Fruit fly (Drosophila melanogaster) S2 (cell line): Measurements from ENCODE around the gene CG6051.

Source experiments
- CG8478 ChIP-seq: fragments of >200 bp; optimal IDR thresholded peaks from 2 replicates; lab custom pipeline; 2018
- CTCF ChIP-seq, 2 experiments: fragments of >200 bp; optimal IDR thresholded peaks; 2 replicates each; lab custom pipeline; 2018

The CG6051 gene

dm6 chr3R:27135692-27136641 lies 14.9 kb downstream of the CG6051 start:
- TF ChIP-seq CTCF (optimal IDR thresholded peaks at IDR 0.05; lab: Kevin White, UChicago) (no peak), CG8478 (lab: Kevin White, UChicago) (no peak)

- TF ChIP-seq CG8478 (lab: Kevin White, UChicago) (no peak), CTCF (optimal IDR thresholded peaks at IDR 0.05; lab: Kevin White, UChicago) (no peak)
These were observed 16.0 kb downstream of the CG6051 start for dm6 chr3R:27134728-27135361.

dm6 chr3R:27133992-27134391 lies 16.9 kb downstream of the CG6051 start:
- TF ChIP-seq CG8478 (lab: Kevin White, UChicago), result no peak
- no peak for TF ChIP-seq CTCF (optimal IDR thresholded peaks at IDR 0.05; lab: Kevin White, UChicago)

DNA sequence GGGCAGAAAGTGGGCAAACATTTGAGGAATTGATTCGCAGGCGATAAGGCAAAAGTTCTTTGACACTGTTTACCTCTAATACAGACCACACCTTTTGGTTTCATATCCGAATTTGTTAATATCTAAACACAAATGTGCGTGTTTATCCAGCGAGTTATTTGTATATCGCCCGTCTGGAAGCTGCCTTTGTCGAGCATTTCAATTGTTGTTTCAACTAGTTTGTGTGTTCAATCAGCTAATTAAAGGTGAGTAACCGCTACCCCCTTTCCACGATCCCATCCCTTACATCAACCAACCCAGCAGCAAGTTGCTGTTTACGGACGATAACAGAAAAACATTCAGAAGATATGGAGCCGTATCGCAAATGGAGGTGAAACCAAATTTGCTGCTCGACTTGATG lies 19.5 kb downstream of the CG6051 start:
- TF ChIP-seq CTCF (optimal IDR thresholded peaks at IDR 0.05; lab: Kevin White, UChicago), result no peak
- TF ChIP-seq CG8478 (lab: Kevin White, UChicago), result no peak

dm6 chr3R:27130551-27131161 lies 20.2 kb downstream of the CG6051 start:
- TF ChIP-seq CG8478 (lab: Kevin White, UChicago), result no peak
- TF ChIP-seq CTCF (optimal IDR thresholded peaks at IDR 0.05; lab: Kevin White, UChicago), result no peak

DNA sequence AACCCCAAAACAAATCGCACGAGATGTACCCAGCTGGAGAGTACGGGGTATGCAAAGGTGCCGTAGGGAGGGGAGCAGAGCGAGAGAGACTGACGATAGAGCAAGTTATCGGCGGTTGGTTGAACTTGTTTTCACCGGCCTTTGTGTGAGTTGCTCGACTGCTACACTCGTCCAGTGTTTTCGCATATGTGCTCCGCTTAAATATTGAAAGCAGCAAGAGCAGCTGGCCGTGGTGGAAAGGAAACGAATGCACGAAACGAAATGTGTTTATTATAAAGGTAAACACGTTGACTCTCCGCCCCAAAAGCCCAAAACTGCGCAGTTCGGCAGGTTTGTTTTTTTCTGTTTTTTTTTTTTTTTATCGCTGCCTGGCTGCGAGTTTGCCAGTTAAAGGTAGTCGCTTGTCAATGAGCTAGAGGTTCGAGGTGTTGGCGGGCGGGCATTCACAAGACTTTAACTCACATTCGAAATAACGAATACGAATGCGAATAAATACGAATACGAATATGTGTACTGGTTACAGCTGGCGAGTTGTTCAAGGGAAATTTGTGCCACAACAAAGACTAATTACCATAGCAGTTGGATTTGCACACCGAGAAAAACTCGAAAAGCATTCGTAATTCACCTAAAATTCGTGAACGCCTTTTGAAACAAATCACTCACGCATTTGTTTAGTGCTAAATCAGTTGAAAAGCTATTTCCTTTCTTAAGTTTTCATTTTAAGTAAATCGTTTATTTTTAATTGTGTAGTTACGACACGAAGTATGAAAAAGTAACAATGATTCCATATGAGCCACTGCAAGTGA lies 21.1 kb downstream of the CG6051 start:
- TF ChIP-seq CTCF (optimal IDR thresholded peaks at IDR 0.05; lab: Kevin White, UChicago), result no peak
- no peak for TF ChIP-seq CG8478 (lab: Kevin White, UChicago)

dm6 chr3R:27128723-27129122 lies 22.1 kb downstream of the CG6051 start:
- TF ChIP-seq CTCF (optimal IDR thresholded peaks at IDR 0.05; lab: Kevin White, UChicago) (no peak), CG8478 (lab: Kevin White, UChicago) (no peak)

DNA sequence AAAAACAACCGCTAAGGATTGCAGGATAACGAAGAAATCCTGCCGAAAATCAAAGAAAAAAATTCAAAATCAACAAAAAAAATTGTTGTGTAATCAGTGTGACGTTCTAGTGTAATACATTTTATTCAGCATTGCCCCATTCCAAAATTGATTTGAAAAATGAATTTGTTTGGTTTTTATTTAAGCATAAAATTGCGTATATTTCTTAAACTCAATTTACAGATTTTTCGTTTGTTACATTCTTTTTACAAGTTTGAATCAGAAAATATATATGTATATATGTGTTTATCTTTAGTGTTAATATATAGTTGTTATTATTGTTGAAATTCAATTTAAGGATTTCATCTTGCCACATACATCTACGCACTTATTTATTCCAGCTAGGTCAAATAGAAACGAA lies 26.3 kb downstream of the CG6051 start, which contains the start of gene CG6059:
TSS of gene CG6059 (minus strand) at position 101 of the 400 bp plus-strand sequence.
- TF ChIP-seq CG8478 (lab: Kevin White, UChicago), result no peak
- TF ChIP-seq CTCF (optimal IDR thresholded peaks at IDR 0.05; lab: Kevin White, UChicago), result no peak

dm6 chr3R:27118346-27118745 lies 32.5 kb downstream of the CG6051 start, which contains the start of gene CG5882:
Gene CG5882, plus strand, starts transcription at chr3R:27118646.
- no peak for TF ChIP-seq CTCF (optimal IDR thresholded peaks at IDR 0.05; lab: Kevin White, UChicago)
- no peak for TF ChIP-seq CG8478 (lab: Kevin White, UChicago)

- TF ChIP-seq CG8478 (lab: Kevin White, UChicago) (no peak), CTCF (optimal IDR thresholded peaks at IDR 0.05; lab: Kevin White, UChicago) (peak in 1 of 2 experiments; percentile 0)
These were observed 34.3 kb downstream of the CG6051 start, which contains the start of the genes CG6066 and CG5880 for dm6 chr3R:27116465-27117092. Gene CG6066, minus strand, starts transcription at chr3R:27116707. Gene CG5880, plus strand, starts transcription at chr3R:27116745.

DNA sequence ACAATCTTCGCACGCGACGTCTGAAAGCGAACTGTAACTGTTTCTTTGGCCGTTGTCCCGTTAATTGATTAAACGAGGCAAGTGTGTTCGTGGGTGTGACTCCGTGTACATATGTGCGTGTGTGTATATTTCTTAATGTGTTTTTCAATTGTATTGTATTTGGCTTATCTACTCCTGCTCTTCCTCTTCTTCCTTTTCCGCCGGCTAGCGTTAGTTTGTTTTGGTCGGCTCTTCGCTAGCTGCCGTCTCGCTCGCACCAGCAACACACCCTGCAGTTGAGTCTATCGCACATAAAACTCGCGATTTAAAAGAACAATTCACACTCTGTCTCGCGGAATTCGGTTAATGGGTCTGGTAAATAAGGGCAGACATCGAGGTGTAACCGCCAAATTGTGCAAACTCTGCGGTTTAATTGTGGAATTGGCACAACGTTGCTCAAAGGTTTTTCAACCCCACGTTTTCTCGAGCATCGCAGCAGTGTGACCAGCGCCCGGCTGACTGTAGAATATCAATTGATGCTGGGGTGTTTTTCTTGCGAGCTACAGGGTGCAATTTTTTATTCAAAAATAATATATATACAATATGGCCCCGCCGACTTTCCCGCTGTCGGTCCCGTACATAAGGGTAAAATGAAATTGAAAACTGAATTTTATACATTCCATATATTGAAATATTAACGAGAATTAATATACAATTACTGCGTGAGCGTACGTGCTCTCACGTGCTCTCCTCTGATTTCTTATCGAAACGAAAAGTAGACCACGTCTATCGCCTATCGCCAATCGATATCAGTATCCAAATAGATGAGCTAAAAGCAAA lies 38.9 kb downstream of the CG6051 start, which contains the start of the genes gb and CG5815:
TSS of gene gb (minus strand) at position 487 of the 819 bp plus-strand sequence.
TSS of gene CG5815 (plus strand) at position 783 of the 819 bp plus-strand sequence.
- no peak for TF ChIP-seq CTCF (optimal IDR thresholded peaks at IDR 0.05; lab: Kevin White, UChicago)
- TF ChIP-seq CG8478 (lab: Kevin White, UChicago), result no peak

- TF ChIP-seq CTCF (optimal IDR thresholded peaks at IDR 0.05; lab: Kevin White, UChicago) (no peak), CG8478 (lab: Kevin White, UChicago) (no peak)
These were observed 41.4 kb downstream of the CG6051 start for dm6 chr3R:27109458-27109857.
